Worm (Caenorhabditis elegans) whole organism, L2 larva: ENCODE data around the gene med-2.
A peak's percentile ranks its signal among the peaks of the same experiment; 100 is the strongest.

Experiments used
- C34F6.9 ChIP-seq: fragments of 150-350 bp; optimal IDR thresholded peaks from 2 replicates; lab custom pipeline; 2014; ENCODE audit warnings: missing biosample characterization, missing genetic modification characterization
- F13H6.1 ChIP-seq: sonication (generic microtip); optimal IDR thresholded peaks from 2 replicates; lab custom pipeline; 2016; ENCODE audit warnings: missing genetic modification characterization, missing compliant biosample characterization
- R02D3.7 ChIP-seq: fragments of 150-350 bp; optimal IDR thresholded peaks from 2 replicates; lab custom pipeline; 2014; ENCODE audit warnings: missing biosample characterization, missing genetic modification characterization
- Y55F3AM.14 ChIP-seq: fragments of 200-800 bp; sonication (Bioruptor generic); optimal IDR thresholded peaks from 2 replicates; lab custom pipeline; 2018; ENCODE audit warnings: mild to moderate bottlenecking, missing genetic modification characterization, missing compliant biosample characterization
- ZK546.5 ChIP-seq: sonication (generic microtip); optimal IDR thresholded peaks from 2 replicates; lab custom pipeline; 2017; ENCODE audit warnings: missing biosample characterization, missing genetic modification characterization
- alr-1 ChIP-seq: fragments of 150-350 bp; optimal IDR thresholded peaks from 2 replicates; lab custom pipeline; 2014; ENCODE audit warnings: missing biosample characterization, missing genetic modification characterization
- aly-2 ChIP-seq: fragments of 150-350 bp; optimal IDR thresholded peaks from 2 replicates; lab custom pipeline; 2014; ENCODE audit warnings: missing biosample characterization, missing genetic modification characterization
- ama-1 ChIP-seq: fragments of 150-350 bp; optimal IDR thresholded peaks from 2 replicates; lab custom pipeline; 2018; ENCODE audit warnings: inconsistent platforms
- blmp-1 ChIP-seq: sonication (generic microtip); optimal IDR thresholded peaks from 2 replicates; lab custom pipeline; 2017; ENCODE audit warnings: missing genetic modification characterization, mild to moderate bottlenecking, missing compliant biosample characterization, antibody characterized with exemption, moderate library complexity; ENCODE audit not compliant: insufficient read depth
- ceh-16 ChIP-seq: fragments of 150-350 bp; optimal IDR thresholded peaks from 2 replicates; lab custom pipeline; 2014; ENCODE audit warnings: missing biosample characterization, missing genetic modification characterization
- ceh-82 ChIP-seq: fragments of 150-350 bp; optimal IDR thresholded peaks from 2 replicates; lab custom pipeline; 2014; ENCODE audit warnings: missing biosample characterization, missing genetic modification characterization
- crh-2 ChIP-seq: sonication (generic microtip); optimal IDR thresholded peaks from 2 replicates; lab custom pipeline; 2017; ENCODE audit warnings: missing biosample characterization, missing genetic modification characterization
- dmd-4 ChIP-seq: sonication (generic microtip); optimal IDR thresholded peaks from 2 replicates; lab custom pipeline; 2017; ENCODE audit warnings: missing biosample characterization, missing genetic modification characterization
- egl-27 ChIP-seq: sonication (generic microtip); optimal IDR thresholded peaks from 3 replicates; lab custom pipeline; 2017; ENCODE audit warnings: missing biosample characterization, missing genetic modification reagents, missing genetic modification characterization
- elt-1 ChIP-seq: fragments of 150-350 bp; optimal IDR thresholded peaks from 2 replicates; lab custom pipeline; 2014; ENCODE audit warnings: missing biosample characterization, missing genetic modification characterization
- elt-3 ChIP-seq: sonication (generic microtip); optimal IDR thresholded peaks from 2 replicates; lab custom pipeline; 2017; ENCODE audit warnings: missing biosample characterization, missing genetic modification characterization
- fos-1 ChIP-seq: fragments of 150-350 bp; optimal IDR thresholded peaks from 2 replicates; lab custom pipeline; 2014; ENCODE audit warnings: missing biosample characterization, missing genetic modification characterization
- gmeb-1 ChIP-seq: fragments of 150-350 bp; optimal IDR thresholded peaks from 2 replicates; lab custom pipeline; 2014; ENCODE audit warnings: missing biosample characterization, missing genetic modification characterization
- lin-11 ChIP-seq: fragments of 150-350 bp; sonication (generic microtip); optimal IDR thresholded peaks from 2 replicates; lab custom pipeline; 2014; ENCODE audit warnings: missing biosample characterization, missing genetic modification characterization, inconsistent platforms, mixed read lengths
- lin-13 ChIP-seq: fragments of 150-350 bp; optimal IDR thresholded peaks from 2 replicates; lab custom pipeline; 2014; ENCODE audit warnings: missing biosample characterization, missing genetic modification reagents, missing genetic modification characterization
- lin-39 ChIP-seq: fragments of 150-350 bp; optimal IDR thresholded peaks from 2 replicates; lab custom pipeline; 2014; ENCODE audit warnings: missing biosample characterization, missing genetic modification reagents, missing genetic modification characterization
- lsy-2 ChIP-seq, 2 experiments: fragments of 150-350 bp in 1 of 2; sonication (generic microtip) in 1 of 2; optimal IDR thresholded peaks; 2 replicates each; lab custom pipeline; 2014 to 2017; ENCODE audit warnings: missing biosample characterization in 2 of 2, missing genetic modification characterization in 2 of 2
- mab-5 ChIP-seq: fragments of 150-350 bp; optimal IDR thresholded peaks from 2 replicates; lab custom pipeline; 2014; ENCODE audit warnings: missing biosample characterization, missing genetic modification characterization
- mbf-1 ChIP-seq: sonication (generic microtip); optimal IDR thresholded peaks from 2 replicates; lab custom pipeline; 2017; ENCODE audit warnings: missing biosample characterization, missing genetic modification characterization
- mdl-1 ChIP-seq, 2 experiments: fragments of 150-350 bp in 1 of 2; sonication (generic microtip) in 1 of 2; optimal IDR thresholded peaks; 2 replicates each; lab custom pipeline; 2017; ENCODE audit warnings: missing biosample characterization in 2 of 2, missing genetic modification characterization in 2 of 2
- nhr-10 ChIP-seq: sonication (generic microtip); optimal IDR thresholded peaks from 2 replicates; lab custom pipeline; 2017; ENCODE audit warnings: missing biosample characterization, missing genetic modification characterization
- nhr-11 ChIP-seq: fragments of 150-350 bp; optimal IDR thresholded peaks from 2 replicates; lab custom pipeline; 2014; ENCODE audit warnings: missing biosample characterization, missing genetic modification characterization
- nhr-12 ChIP-seq: fragments of 150-350 bp; optimal IDR thresholded peaks from 2 replicates; lab custom pipeline; 2014; ENCODE audit warnings: missing biosample characterization, missing genetic modification characterization
- nhr-129 ChIP-seq: fragments of 150-350 bp; optimal IDR thresholded peaks from 2 replicates; lab custom pipeline; 2014; ENCODE audit warnings: missing biosample characterization, missing genetic modification characterization
- nhr-21 ChIP-seq: fragments of 150-350 bp; optimal IDR thresholded peaks from 2 replicates; lab custom pipeline; 2014; ENCODE audit warnings: missing biosample characterization, missing genetic modification characterization
- nhr-23 ChIP-seq: fragments of 150-350 bp; optimal IDR thresholded peaks from 2 replicates; lab custom pipeline; 2014; ENCODE audit warnings: missing biosample characterization, missing genetic modification reagents, missing genetic modification characterization
- nhr-237 ChIP-seq: fragments of 150-350 bp; optimal IDR thresholded peaks from 2 replicates; lab custom pipeline; 2014; ENCODE audit warnings: missing biosample characterization, missing genetic modification characterization
- nhr-25 ChIP-seq: fragments of 150-350 bp; sonication (generic microtip); optimal IDR thresholded peaks from 3 replicates; lab custom pipeline; 2014; ENCODE audit warnings: missing biosample characterization, missing genetic modification characterization
- nhr-6 ChIP-seq: fragments of 150-350 bp; optimal IDR thresholded peaks from 2 replicates; lab custom pipeline; 2014; ENCODE audit warnings: missing biosample characterization, missing genetic modification characterization
- nhr-77 ChIP-seq: fragments of 150-350 bp; optimal IDR thresholded peaks from 2 replicates; lab custom pipeline; 2014; ENCODE audit warnings: missing biosample characterization, missing genetic modification characterization
- peb-1 ChIP-seq: fragments of 150-350 bp; optimal IDR thresholded peaks from 2 replicates; lab custom pipeline; 2014; ENCODE audit warnings: missing biosample characterization, missing genetic modification characterization
- sem-4 ChIP-seq: fragments of 150-350 bp; optimal IDR thresholded peaks from 2 replicates; lab custom pipeline; 2014; ENCODE audit warnings: missing biosample characterization, missing genetic modification reagents, missing genetic modification characterization
- skn-1 ChIP-seq: sonication (generic microtip); optimal IDR thresholded peaks from 2 replicates; lab custom pipeline; 2017; ENCODE audit warnings: missing biosample characterization, missing genetic modification characterization
- sma-3 ChIP-seq: sonication (generic microtip); optimal IDR thresholded peaks from 2 replicates; lab custom pipeline; 2016; ENCODE audit warnings: missing genetic modification reagents, missing genetic modification characterization, missing compliant biosample characterization
- sma-9 ChIP-seq, 2 experiments: fragments of 150-350 bp in 1 of 2; sonication (generic microtip) in 1 of 2; optimal IDR thresholded peaks; 2 replicates each; lab custom pipeline; 2014 to 2016; ENCODE audit warnings: missing genetic modification characterization in 2 of 2, mild to moderate bottlenecking in 1 of 2, missing biosample characterization in 1 of 2, missing compliant biosample characterization in 1 of 2, missing genetic modification reagents in 1 of 2, moderate library complexity in 1 of 2
- snpc-4 ChIP-seq: fragments of 150-350 bp; optimal IDR thresholded peaks from 2 replicates; lab custom pipeline; 2014; ENCODE audit warnings: missing biosample characterization, missing genetic modification characterization
- unc-39 ChIP-seq: fragments of 150-350 bp; optimal IDR thresholded peaks from 2 replicates; lab custom pipeline; 2014; ENCODE audit warnings: missing biosample characterization, missing genetic modification characterization
- unc-55 ChIP-seq: fragments of 150-350 bp; sonication (generic microtip); optimal IDR thresholded peaks from 3 replicates; lab custom pipeline; 2014; ENCODE audit warnings: missing biosample characterization, missing genetic modification reagents, missing genetic modification characterization
- unc-62 ChIP-seq: fragments of 150-350 bp; optimal IDR thresholded peaks from 2 replicates; lab custom pipeline; 2014; ENCODE audit warnings: missing biosample characterization, missing genetic modification reagents, missing genetic modification characterization
- zag-1 ChIP-seq: fragments of 150-350 bp; optimal IDR thresholded peaks from 2 replicates; lab custom pipeline; 2014; ENCODE audit warnings: missing biosample characterization, missing genetic modification characterization
- ztf-1 ChIP-seq: fragments of 200-800 bp; sonication (Bioruptor generic); conservative IDR thresholded peaks from 2 replicates; pipeline ENCODE4 v1.3.6; 2022; ENCODE audit warnings: missing genetic modification characterization, missing compliant biosample characterization
- ztf-11 ChIP-seq: sonication (generic microtip); optimal IDR thresholded peaks from 2 replicates; lab custom pipeline; 2017; ENCODE audit warnings: missing biosample characterization, missing genetic modification characterization
- ztf-4 ChIP-seq: fragments of 150-350 bp; optimal IDR thresholded peaks from 2 replicates; lab custom pipeline; 2014; ENCODE audit warnings: missing biosample characterization, missing genetic modification characterization

med-2 gene

DNA sequence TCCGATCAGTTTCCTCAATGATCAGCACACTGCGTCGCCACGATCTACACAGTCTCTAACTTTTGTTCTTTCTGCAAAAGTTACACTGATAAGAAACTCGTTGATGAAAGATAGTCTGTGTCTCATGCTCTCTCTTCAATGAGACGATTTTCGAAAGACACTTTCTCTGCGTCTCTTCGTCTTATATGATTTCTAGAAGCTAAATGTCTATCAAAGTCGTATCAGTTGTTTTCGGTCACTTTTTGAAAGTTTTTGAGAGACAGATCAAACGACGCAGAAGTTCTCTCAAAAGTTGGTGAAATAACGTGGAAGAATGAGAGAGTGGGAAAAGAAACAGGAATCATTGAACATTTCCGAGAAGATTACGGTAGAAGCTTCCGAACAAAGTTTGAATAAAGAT is 10.9 kb downstream of the med-2 start (continued):
- peak; percentile 62 for TF ChIP-seq gmeb-1
- TF ChIP-seq ama-1 (lab: Kevin White, UChicago) = peak; percentile 9
- no peak for TF ChIP-seq nhr-12
- TF ChIP-seq nhr-11 (tag; lab: Kevin White, UChicago) = no peak
- peak; percentile 83 for TF ChIP-seq fos-1 (tag; lab: Kevin White, UChicago)
- TF ChIP-seq ceh-82 (tag; lab: Kevin White, UChicago) = no peak
- TF ChIP-seq Y55F3AM.14 (GFP tag; lab: Kevin White, UChicago) = no peak
- TF ChIP-seq snpc-4 = no peak
- peak; percentile 83 for TF ChIP-seq nhr-129 (tag; lab: Kevin White, UChicago)
- TF ChIP-seq dmd-4 (tag; lab: Kevin White, UChicago) = no peak

ce11 chrIII:6895677-6896076 is 11.4 kb downstream of the med-2 start:
- no peak for TF ChIP-seq nhr-77 (tag; lab: Kevin White, UChicago)
- TF ChIP-seq aly-2 (tag; lab: Kevin White, UChicago) = no peak
- TF ChIP-seq lin-13 (GFP tag; lab: Kevin White, UChicago) = no peak
- no peak for TF ChIP-seq ZK546.5
- TF ChIP-seq snpc-4 = no peak
- TF ChIP-seq gmeb-1 = no peak
- no peak for TF ChIP-seq lsy-2 (tag; optimal IDR thresholded peaks at IDR 0.05; lab: Kevin White, UChicago)

- no peak for TF ChIP-seq ztf-1
- TF ChIP-seq nhr-237 (tag; lab: Kevin White, UChicago) = no peak
- TF ChIP-seq aly-2 (tag; lab: Kevin White, UChicago) = no peak
- TF ChIP-seq sma-3 = peak; percentile 95
- peak; percentile 90 for TF ChIP-seq nhr-21 (tag; lab: Kevin White, UChicago)
- no peak for TF ChIP-seq nhr-10 (tag; lab: Kevin White, UChicago)
- TF ChIP-seq alr-1 = no peak
- TF ChIP-seq dmd-4 (tag; lab: Kevin White, UChicago) = no peak
- TF ChIP-seq ztf-11 (tag; lab: Kevin White, UChicago) = no peak
- peak; percentile 83 for TF ChIP-seq F13H6.1
- TF ChIP-seq zag-1 (tag; lab: Kevin White, UChicago) = no peak
- no peak for TF ChIP-seq nhr-23 (tag; lab: Kevin White, UChicago)
- peak; percentile 94 for TF ChIP-seq C34F6.9 (tag; lab: Kevin White, UChicago)
- no peak for TF ChIP-seq elt-1 (tag; lab: Kevin White, UChicago)
- TF ChIP-seq sma-9 (GFP tag; optimal IDR thresholded peaks at IDR 0.05; lab: Kevin White, UChicago) = peak; percentile 98
- TF ChIP-seq sma-9 (tag; optimal IDR thresholded peaks at IDR 0.05; lab: Kevin White, UChicago) = no peak
- peak; percentile 21 for TF ChIP-seq mab-5 (tag; lab: Kevin White, UChicago)
- peak; percentile 61 for TF ChIP-seq unc-55 (GFP tag; lab: Kevin White, UChicago)
- no peak for TF ChIP-seq ceh-16
- TF ChIP-seq Y55F3AM.14 (GFP tag; lab: Kevin White, UChicago) = no peak
- no peak for TF ChIP-seq mbf-1 (tag; lab: Kevin White, UChicago)
- peak; percentile 40 to 86 for TF ChIP-seq lsy-2 (tag; optimal IDR thresholded peaks at IDR 0.05; lab: Kevin White, UChicago)
- TF ChIP-seq R02D3.7 = no peak
- peak; percentile 96 for TF ChIP-seq egl-27
- peak; percentile 79 for TF ChIP-seq sem-4 (tag; lab: Kevin White, UChicago)
- TF ChIP-seq ama-1 (lab: Kevin White, UChicago) = peak; percentile 84
- TF ChIP-seq unc-39 (tag; lab: Kevin White, UChicago) = no peak
- TF ChIP-seq nhr-77 (tag; lab: Kevin White, UChicago) = no peak
- TF ChIP-seq ceh-82 (tag; lab: Kevin White, UChicago) = no peak
- TF ChIP-seq crh-2 (tag; lab: Kevin White, UChicago) = peak; percentile 91
- peak; percentile 66 for TF ChIP-seq blmp-1
- no peak for TF ChIP-seq skn-1 (tag; lab: Kevin White, UChicago)
- peak; percentile 27 for TF ChIP-seq lin-39 (tag; lab: Kevin White, UChicago)
- no peak for TF ChIP-seq nhr-12
- TF ChIP-seq ZK546.5 = no peak
- TF ChIP-seq nhr-11 (tag; lab: Kevin White, UChicago) = no peak
- peak; percentile 58 for TF ChIP-seq fos-1 (tag; lab: Kevin White, UChicago)
- TF ChIP-seq ztf-4 (tag; lab: Kevin White, UChicago) = peak; percentile 83
- peak; percentile 87 for TF ChIP-seq nhr-6 (tag; lab: Kevin White, UChicago)
- peak; percentile 90 for TF ChIP-seq nhr-25
- no peak for TF ChIP-seq peb-1 (tag; lab: Kevin White, UChicago)
- TF ChIP-seq nhr-129 (tag; lab: Kevin White, UChicago) = peak; percentile 86
- no peak for TF ChIP-seq mdl-1 (tag; optimal IDR thresholded peaks at IDR 0.05; lab: Kevin White, UChicago)
- no peak for TF ChIP-seq snpc-4
- TF ChIP-seq lin-13 (GFP tag; lab: Kevin White, UChicago) = peak; percentile 47
- no peak for TF ChIP-seq unc-62 (GFP tag; lab: Kevin White, UChicago)
- TF ChIP-seq elt-3 (tag; lab: Kevin White, UChicago) = no peak
- no peak for TF ChIP-seq lin-11
- peak; percentile 68 for TF ChIP-seq gmeb-1
Observed at ce11 chrIII:6897587-6898064, 13.3 kb downstream of the med-2 start, which contains the start of gene T07E3.4. Gene T07E3.4 (plus strand): TSS chrIII:6898014.
